Worm (Caenorhabditis elegans) whole organism, mixed stage, embryonic: Measurements from ENCODE around the gene srbc-23.

Source experiments
- ces-1 ChIP-seq: fragments of 150-350 bp; optimal IDR thresholded peaks from 2 replicates; lab custom pipeline; 2014; ENCODE audit warnings: missing biosample characterization, missing genetic modification reagents, missing genetic modification characterization
- elt-3 ChIP-seq: fragments of 150-350 bp; optimal IDR thresholded peaks from 2 replicates; lab custom pipeline; 2014; ENCODE audit warnings: missing biosample characterization, missing genetic modification characterization
- lin-13 ChIP-seq: fragments of 150-350 bp; optimal IDR thresholded peaks from 2 replicates; lab custom pipeline; 2014; ENCODE audit warnings: missing biosample characterization, missing genetic modification characterization
- nhr-28 ChIP-seq: fragments of 150-350 bp; optimal IDR thresholded peaks from 2 replicates; lab custom pipeline; 2014; ENCODE audit warnings: missing biosample characterization, missing genetic modification characterization

ce11 chrV:2183162-2183561 lies 29.8 kb downstream of the srbc-23 start, which contains the start of gene cyp-33C2:
- TF ChIP-seq ces-1 (GFP tag; lab: Kevin White, UChicago): no peak
- no peak for TF ChIP-seq lin-13
- TF ChIP-seq nhr-28 (tag; lab: Kevin White, UChicago): no peak
- no peak for TF ChIP-seq elt-3 (tag; lab: Kevin White, UChicago)
